Worm (Caenorhabditis elegans) whole organism, L1 larva: ENCODE data around the gene ZK1240.8.

ENCODE experiments used
- C04F5.9 ChIP-seq: sonication (generic microtip); optimal IDR thresholded peaks from 2 replicates; lab custom pipeline; 2016; ENCODE audit warnings: missing genetic modification characterization, missing compliant biosample characterization
- C34B4.2 ChIP-seq: sonication (generic microtip); optimal IDR thresholded peaks from 2 replicates; lab custom pipeline; 2017; ENCODE audit warnings: mild to moderate bottlenecking, missing genetic modification characterization, missing compliant biosample characterization
- ama-1 ChIP-seq: fragments of 150-350 bp; optimal IDR thresholded peaks from 2 replicates; lab custom pipeline; 2014
- ceh-90 ChIP-seq: sonication (generic microtip); optimal IDR thresholded peaks from 2 replicates; lab custom pipeline; 2016; ENCODE audit warnings: missing genetic modification characterization, missing compliant biosample characterization
- ces-1 ChIP-seq: fragments of 150-350 bp; optimal IDR thresholded peaks from 2 replicates; lab custom pipeline; 2014; ENCODE audit warnings: missing biosample characterization, missing genetic modification reagents, missing genetic modification characterization
- dpl-1 ChIP-seq, 3 experiments: fragments of 150-350 bp in 2 of 3; sonication (generic microtip) in 1 of 3; optimal IDR thresholded peaks; 2 replicates each; lab custom pipeline; 2014 to 2017; ENCODE audit warnings: missing biosample characterization in 3 of 3, missing genetic modification characterization in 3 of 3, missing genetic modification reagents in 3 of 3
- dsc-1 ChIP-seq: sonication (generic microtip); optimal IDR thresholded peaks from 2 replicates; lab custom pipeline; 2016; ENCODE audit warnings: mild to moderate bottlenecking, missing genetic modification characterization, missing compliant biosample characterization
- efl-1 ChIP-seq, 4 experiments: fragments of 150-350 bp; optimal IDR thresholded peaks in 3 of 4; peaks in 1 of 4; 1 replicate in 1 of 4; 2 replicates in 3 of 4; lab custom pipeline; 2014; ENCODE audit warnings: missing biosample characterization in 2 of 4, missing genetic modification characterization in 2 of 4, missing genetic modification reagents in 2 of 4
- egl-27 ChIP-seq, 2 experiments: fragments of 150-350 bp in 1 of 2; sonication (generic microtip); optimal IDR thresholded peaks; 3 replicates each; lab custom pipeline; 2017 to 2018; ENCODE audit warnings: missing biosample characterization in 2 of 2, missing genetic modification characterization in 2 of 2, missing genetic modification reagents in 2 of 2
- elt-2 ChIP-seq: sonication (generic microtip); optimal IDR thresholded peaks from 2 replicates; lab custom pipeline; 2016; ENCODE audit warnings: missing genetic modification characterization, mild to moderate bottlenecking, inconsistent platforms, missing compliant biosample characterization, missing genetic modification reagents
- fkh-10 ChIP-seq: sonication (generic microtip); optimal IDR thresholded peaks from 2 replicates; lab custom pipeline; 2017; ENCODE audit warnings: missing biosample characterization, missing genetic modification reagents, missing genetic modification characterization
- fkh-4 ChIP-seq: sonication (generic microtip); optimal IDR thresholded peaks from 2 replicates; lab custom pipeline; 2016; ENCODE audit warnings: missing compliant biosample characterization, missing genetic modification characterization, borderline replicate concordance
- fkh-8 ChIP-seq: sonication (generic microtip); optimal IDR thresholded peaks from 2 replicates; lab custom pipeline; 2016; ENCODE audit warnings: mild to moderate bottlenecking, missing genetic modification characterization, missing compliant biosample characterization
- fos-1 ChIP-seq: fragments of 150-350 bp; optimal IDR thresholded peaks from 2 replicates; lab custom pipeline; 2014; ENCODE audit warnings: missing biosample characterization, missing genetic modification characterization
- hlh-17 ChIP-seq: fragments of 200-800 bp; sonication (Bioruptor generic); optimal IDR thresholded peaks from 2 replicates; lab custom pipeline; 2018; ENCODE audit warnings: missing genetic modification characterization, mild to moderate bottlenecking, missing compliant biosample characterization, moderate library complexity, borderline replicate concordance
- lin-35 ChIP-seq, 2 experiments: fragments of 150-350 bp; optimal IDR thresholded peaks; 2 replicates each; lab custom pipeline; 2014; ENCODE audit warnings: missing biosample characterization in 2 of 2, missing genetic modification characterization in 2 of 2, missing genetic modification reagents in 2 of 2
- lir-3 ChIP-seq: sonication (generic microtip); optimal IDR thresholded peaks from 2 replicates; lab custom pipeline; 2016; ENCODE audit warnings: mild to moderate bottlenecking, missing genetic modification characterization, moderate library complexity, missing compliant biosample characterization; ENCODE audit not compliant: poor library complexity
- lsy-2 ChIP-seq, 2 experiments: fragments of 150-350 bp; optimal IDR thresholded peaks; 2 replicates each; lab custom pipeline; 2014; ENCODE audit warnings: missing biosample characterization in 2 of 2, missing genetic modification characterization in 2 of 2
- nhr-12 ChIP-seq: sonication (generic microtip); optimal IDR thresholded peaks from 2 replicates; lab custom pipeline; 2017; ENCODE audit warnings: missing biosample characterization, missing genetic modification characterization
- nhr-19 ChIP-seq: fragments of 200-800 bp; sonication (Bioruptor generic); conservative IDR thresholded peaks from 2 replicates; pipeline ENCODE4 v1.3.6; 2022; ENCODE audit warnings: missing genetic modification characterization, missing compliant biosample characterization
- nhr-237 ChIP-seq: fragments of 150-350 bp; optimal IDR thresholded peaks from 2 replicates; lab custom pipeline; 2014; ENCODE audit warnings: missing biosample characterization, missing genetic modification characterization
- nhr-28 ChIP-seq: fragments of 150-350 bp; optimal IDR thresholded peaks from 2 replicates; lab custom pipeline; 2014; ENCODE audit warnings: missing biosample characterization, missing genetic modification characterization
- nhr-71 ChIP-seq: sonication (generic microtip); optimal IDR thresholded peaks from 2 replicates; lab custom pipeline; 2016; ENCODE audit warnings: mild to moderate bottlenecking, missing genetic modification characterization, moderate library complexity, missing compliant biosample characterization
- nhr-84 ChIP-seq: sonication (generic microtip); optimal IDR thresholded peaks from 2 replicates; lab custom pipeline; 2017; ENCODE audit warnings: missing biosample characterization, missing genetic modification characterization
- nhr-85 ChIP-seq: sonication (generic microtip); peaks from one replicate; lab custom pipeline; 2016; ENCODE audit warnings: missing genetic modification characterization, inconsistent platforms, missing compliant biosample characterization
- nhr-90 ChIP-seq: sonication (generic microtip); optimal IDR thresholded peaks from 2 replicates; lab custom pipeline; 2016; ENCODE audit warnings: mild to moderate bottlenecking, missing genetic modification characterization, missing compliant biosample characterization; ENCODE audit not compliant: poor library complexity
- pag-3 ChIP-seq: sonication (generic microtip); optimal IDR thresholded peaks from 2 replicates; lab custom pipeline; 2017; ENCODE audit warnings: missing genetic modification characterization, mild to moderate bottlenecking, missing compliant biosample characterization, antibody characterized with exemption, borderline replicate concordance; ENCODE audit not compliant: insufficient read depth
- pax-3 ChIP-seq: fragments of 200-800 bp; sonication (Bioruptor generic); optimal IDR thresholded peaks from 2 replicates; lab custom pipeline; 2018; ENCODE audit warnings: mild to moderate bottlenecking, missing genetic modification characterization, moderate library complexity, missing compliant biosample characterization
- pqm-1 ChIP-seq: sonication (generic microtip); optimal IDR thresholded peaks from 3 replicates; lab custom pipeline; 2017; ENCODE audit warnings: missing biosample characterization, missing genetic modification characterization
- snpc-4 ChIP-seq: fragments of 150-350 bp; optimal IDR thresholded peaks from 2 replicates; lab custom pipeline; 2014; ENCODE audit warnings: missing biosample characterization, missing genetic modification characterization
- sox-4 ChIP-seq: sonication (generic microtip); optimal IDR thresholded peaks from 2 replicates; lab custom pipeline; 2016; ENCODE audit warnings: missing genetic modification characterization, missing compliant biosample characterization
- sptf-1 ChIP-seq: fragments of 150-350 bp; optimal IDR thresholded peaks from 2 replicates; lab custom pipeline; 2014; ENCODE audit warnings: missing biosample characterization, missing genetic modification characterization
- sup-37 ChIP-seq: fragments of 200-800 bp; sonication (Bioruptor generic); optimal IDR thresholded peaks from 2 replicates; lab custom pipeline; 2018; ENCODE audit warnings: mild to moderate bottlenecking, missing genetic modification characterization, missing compliant biosample characterization
- tlp-1 ChIP-seq: fragments of 150-350 bp; optimal IDR thresholded peaks from 2 replicates; lab custom pipeline; 2014; ENCODE audit warnings: missing biosample characterization, missing genetic modification characterization
- unc-62 ChIP-seq: fragments of 150-350 bp; optimal IDR thresholded peaks from 2 replicates; lab custom pipeline; 2014; ENCODE audit warnings: missing biosample characterization, missing genetic modification reagents, missing genetic modification characterization
- unc-98 ChIP-seq: fragments of 200-800 bp; sonication (Bioruptor generic); IDR thresholded peaks from 2 replicates; pipeline ENCODE4 v1.3.6; 2022; ENCODE audit warnings: missing genetic modification characterization, missing compliant biosample characterization
- vab-15 ChIP-seq: sonication (generic microtip); optimal IDR thresholded peaks from 2 replicates; lab custom pipeline; 2017; ENCODE audit warnings: missing genotype, mild to moderate bottlenecking, missing genetic modification characterization, missing compliant biosample characterization
- zag-1 ChIP-seq: fragments of 150-350 bp; optimal IDR thresholded peaks from 2 replicates; lab custom pipeline; 2014; ENCODE audit warnings: missing biosample characterization, missing genetic modification characterization
- zip-4 ChIP-seq: fragments of 200-800 bp; sonication (Bioruptor generic); optimal IDR thresholded peaks from 2 replicates; lab custom pipeline; 2018; ENCODE audit warnings: mild to moderate bottlenecking, missing genetic modification characterization, moderate library complexity, missing compliant biosample characterization

Gene ZK1240.8

DNA sequence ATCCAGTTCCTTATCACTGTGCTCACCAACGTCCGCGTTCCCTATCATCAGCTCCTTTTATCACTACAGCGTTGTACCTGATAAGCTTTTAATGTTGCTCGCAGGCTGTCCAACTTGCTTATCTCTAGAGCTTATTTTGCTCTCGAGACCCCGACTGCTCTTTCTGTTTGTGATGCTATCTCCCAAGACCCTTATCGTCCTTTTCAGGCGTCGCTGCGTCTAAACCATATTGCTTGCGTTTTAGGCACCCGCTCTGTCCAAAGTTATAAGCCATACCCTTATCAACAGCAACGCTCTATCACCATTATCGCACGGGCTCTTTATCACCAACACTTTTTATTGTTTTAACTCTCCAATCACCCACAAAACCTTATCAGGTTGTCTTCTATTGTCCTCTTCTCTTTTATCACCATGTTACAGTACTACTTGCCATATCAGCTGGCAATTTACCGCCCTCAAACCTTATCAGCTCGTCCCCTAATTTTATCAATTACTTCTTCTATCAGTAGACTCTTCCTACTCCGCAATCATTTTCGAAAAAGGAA, 49.7 kb upstream of the ZK1240.8 start (continued):
- TF ChIP-seq ces-1 (no peak), nhr-84 (tag; lab: Kevin White, UChicago) (no peak), nhr-12 (no peak), egl-27 (tag; optimal IDR thresholded peaks at IDR 0.05; lab: Kevin White, UChicago) (peak in 1 of 2 experiments; percentile 69), vab-15 (tag; lab: Kevin White, UChicago) (no peak), zip-4 (GFP tag; lab: Kevin White, UChicago) (no peak), sox-4 (tag; lab: Kevin White, UChicago) (no peak), nhr-90 (tag; lab: Kevin White, UChicago) (peak; percentile 59), zag-1 (tag; lab: Kevin White, UChicago) (no peak), sptf-1 (no peak), ama-1 (lab: Kevin White, UChicago) (no peak), nhr-19 (GFP tag; lab: Robert Waterston, UW) (peak; percentile 19; the same call in 1 of the 2 replicates), nhr-71 (tag; lab: Kevin White, UChicago) (peak; percentile 65), C04F5.9 (no peak), unc-62 (GFP tag; lab: Kevin White, UChicago) (no peak), fos-1 (tag; lab: Kevin White, UChicago) (no peak), nhr-85 (tag; lab: Kevin White, UChicago) (no peak), hlh-17 (GFP tag; lab: Kevin White, UChicago) (no peak), C34B4.2 (tag; lab: Kevin White, UChicago) (no peak), ceh-90 (no peak), snpc-4 (tag; lab: Kevin White, UChicago) (no peak), unc-98 (GFP tag; lab: Robert Waterston, UW) (no peak), pqm-1 (tag; lab: Kevin White, UChicago) (peak; percentile 96), dpl-1 (GFP tag; optimal IDR thresholded peaks at IDR 0.05; lab: Kevin White, UChicago) (no peak), lsy-2 (tag; optimal IDR thresholded peaks at IDR 0.05; lab: Kevin White, UChicago) (peak; percentile 46 to 85), dsc-1 (tag; lab: Kevin White, UChicago) (no peak), tlp-1 (tag; lab: Kevin White, UChicago) (peak; percentile 60), pax-3 (tag; lab: Kevin White, UChicago) (peak; percentile 90), fkh-8 (tag; lab: Kevin White, UChicago) (no peak), nhr-237 (no peak), fkh-10 (GFP tag; lab: Kevin White, UChicago) (no peak), pag-3 (no peak), efl-1 (optimal IDR thresholded peaks at IDR 0.05; lab: Kevin White, UChicago) (no peak), efl-1 (GFP tag; optimal IDR thresholded peaks at IDR 0.05 in 1 of 2; lab: Kevin White, UChicago) (peak in 1 of 2 experiments; percentile 80), lin-35 (GFP tag; optimal IDR thresholded peaks at IDR 0.05; lab: Kevin White, UChicago) (peak in 1 of 2 experiments; percentile 60)

DNA sequence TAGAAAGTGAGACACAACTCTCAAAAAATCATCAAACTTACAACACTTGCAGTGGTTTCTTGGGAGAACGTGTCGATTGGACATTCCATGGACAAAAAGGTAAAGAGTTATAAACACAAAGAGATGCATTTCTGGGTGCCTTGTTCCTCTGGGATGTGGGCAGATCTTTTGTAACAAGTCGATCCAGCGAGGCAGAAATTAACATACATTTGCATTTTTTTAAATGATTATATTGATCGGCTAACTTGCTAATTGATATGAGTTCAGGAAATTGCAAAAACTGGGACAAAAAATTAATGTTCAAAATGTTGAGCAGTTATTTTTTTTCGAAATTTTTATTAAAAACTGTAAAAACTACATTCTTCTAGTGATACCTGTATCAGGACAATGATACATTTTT, 48.9 kb upstream of the ZK1240.8 start, which contains the start of gene F16G10.6:
F16G10.6 (minus strand) TSS at position 101 of the 400 bp plus-strand sequence.
- TF ChIP-seq sup-37 (no peak), ceh-90 (no peak), elt-2 (tag; lab: Kevin White, UChicago) (no peak), C34B4.2 (tag; lab: Kevin White, UChicago) (no peak), nhr-28 (tag; lab: Kevin White, UChicago) (no peak), fkh-4 (tag; lab: Kevin White, UChicago) (no peak), lir-3 (tag; lab: Kevin White, UChicago) (no peak)
